Worm (Caenorhabditis elegans) whole organism, young adult: Measurements from ENCODE around the gene F34D10.9.

Source experiments
- F33H1.4 ChIP-seq: fragments of 200-800 bp; sonication (Bioruptor generic); IDR thresholded peaks from 2 replicates; pipeline ENCODE4 v1.3.6; 2022; ENCODE audit warnings: missing genetic modification reagents, missing genetic modification characterization, missing compliant biosample characterization
- bed-2 ChIP-seq: fragments of 200-800 bp; sonication (Bioruptor generic); IDR thresholded peaks from 2 replicates; pipeline ENCODE4 v1.3.6; 2022; ENCODE audit warnings: missing genetic modification reagents, missing genetic modification characterization, missing compliant biosample characterization
- hlh-26 ChIP-seq: fragments of 200-800 bp; sonication (Bioruptor generic); conservative IDR thresholded peaks from 2 replicates; pipeline ENCODE4 v1.3.6; 2022; ENCODE audit warnings: missing genetic modification reagents, missing genetic modification characterization, missing compliant biosample characterization
- nfya-1 ChIP-seq: sonication (generic microtip); optimal IDR thresholded peaks from 2 replicates; lab custom pipeline; 2017; ENCODE audit warnings: antibody characterized with exemption, missing compliant biosample characterization, missing genetic modification characterization, borderline replicate concordance; ENCODE audit not compliant: insufficient read depth
- rec-8 ChIP-seq, 2 experiments: sonication (generic microtip); optimal IDR thresholded peaks; 2 replicates each; lab custom pipeline; 2016; ENCODE audit warnings: mild to moderate bottlenecking in 2 of 2, missing genetic modification characterization in 2 of 2, missing genetic modification reagents in 2 of 2, missing genotype in 2 of 2, missing biosample characterization in 1 of 2, missing compliant biosample characterization in 1 of 2, moderate library complexity in 1 of 2

ce11 chrIII:3773173-3773572, 43.8 kb upstream of the F34D10.9 start, which contains the start of gene lec-4:
- no peak for TF ChIP-seq bed-2 (GFP tag; lab: Robert Waterston, UW)
- no peak for TF ChIP-seq nfya-1 (tag; lab: Kevin White, UChicago)
- TF ChIP-seq hlh-26: no peak
- no peak for TF ChIP-seq F33H1.4 (GFP tag; lab: Robert Waterston, UW)
- no peak for TF ChIP-seq rec-8 (tag; optimal IDR thresholded peaks at IDR 0.05; lab: Kevin White, UChicago)
